Fruit fly (Drosophila melanogaster) whole organism, embryonic: ENCODE results near the gene Dredd.

ENCODE experiments used
- B-H1 ChIP-seq: fragments of 200-800 bp; sonication (Bioruptor generic); IDR thresholded peaks from 3 replicates; pipeline ENCODE4 v1.3.6; 2022; ENCODE audit warnings: missing biosample characterization, missing genetic modification characterization
- BtbVII ChIP-seq: fragments of 200-800 bp; sonication (Bioruptor generic); optimal IDR thresholded peaks from 3 replicates; lab custom pipeline; 2017; ENCODE audit warnings: missing biosample characterization, mild to moderate bottlenecking, missing genetic modification characterization
- CG10209 ChIP-seq: fragments of 200-800 bp; sonication (Bioruptor generic); optimal IDR thresholded peaks from 3 replicates; lab custom pipeline; 2017; ENCODE audit warnings: missing biosample characterization, mild to moderate bottlenecking, missing genetic modification characterization, missing genetic modification reagents
- CG10321 ChIP-seq: fragments of 200-800 bp; sonication (Bioruptor generic); IDR thresholded peaks from 2 replicates; pipeline ENCODE4 v1.3.6; 2022; ENCODE audit warnings: missing biosample characterization, missing genetic modification characterization
- CG10462 ChIP-seq: fragments of 200-800 bp; sonication (Bioruptor generic); optimal IDR thresholded peaks from 2 replicates; lab custom pipeline; 2016; ENCODE audit warnings: missing biosample characterization, missing genetic modification characterization
- CG10979 ChIP-seq: fragments of 200-800 bp; sonication (Bioruptor generic); optimal IDR thresholded peaks from 2 replicates; lab custom pipeline; 2018; ENCODE audit warnings: missing biosample characterization, mild to moderate bottlenecking, missing genetic modification characterization, moderate library complexity
- CG11504 ChIP-seq: fragments of 200-800 bp; sonication (Bioruptor generic); optimal IDR thresholded peaks from 3 replicates; lab custom pipeline; 2019; ENCODE audit warnings: missing biosample characterization, mild to moderate bottlenecking, missing genetic modification characterization, moderate library complexity
- CG11696 ChIP-seq: fragments of 200-800 bp; sonication (Bioruptor generic); IDR thresholded peaks from 2 replicates; pipeline ENCODE4 v1.3.6; 2022; ENCODE audit warnings: missing biosample characterization, missing genetic modification characterization
- CG14050 ChIP-seq: fragments of 200-800 bp; sonication (Bioruptor generic); IDR thresholded peaks from 3 replicates; pipeline ENCODE4 v1.3.6; 2022; ENCODE audit warnings: missing biosample characterization, missing genetic modification characterization
- CG15479 ChIP-seq: fragments of 200-800 bp; sonication (Bioruptor generic); optimal IDR thresholded peaks from 3 replicates; lab custom pipeline; 2019; ENCODE audit warnings: missing biosample characterization, mild to moderate bottlenecking, missing genetic modification characterization, moderate library complexity
- CG16779 ChIP-seq: fragments of 200-800 bp; sonication (Bioruptor generic); IDR thresholded peaks from 2 replicates; pipeline ENCODE4 v1.3.6; 2022; ENCODE audit warnings: missing biosample characterization, missing genetic modification characterization
- CG17328 ChIP-seq: fragments of 200-800 bp; sonication (Bioruptor generic); IDR thresholded peaks from 2 replicates; pipeline ENCODE4 v1.3.6; 2022; ENCODE audit warnings: missing biosample characterization, missing genetic modification characterization
- CG17912 ChIP-seq: fragments of 200-800 bp; sonication (Bioruptor generic); optimal IDR thresholded peaks from 2 replicates; lab custom pipeline; 2018; ENCODE audit warnings: missing biosample characterization, mild to moderate bottlenecking, missing genetic modification characterization
- CG2678 ChIP-seq: fragments of 200-800 bp; sonication (Bioruptor generic); optimal IDR thresholded peaks from 3 replicates; lab custom pipeline; 2019; ENCODE audit warnings: missing biosample characterization, mild to moderate bottlenecking, missing genetic modification characterization, moderate library complexity
- CG30403 ChIP-seq: fragments of 200-800 bp; sonication (Bioruptor generic); optimal IDR thresholded peaks from 3 replicates; lab custom pipeline; 2016; ENCODE audit warnings: missing biosample characterization, missing genetic modification characterization
- CG32772 ChIP-seq: fragments of 200-800 bp; sonication (Bioruptor generic); IDR thresholded peaks from 2 replicates; pipeline ENCODE4 v1.3.6; 2022; ENCODE audit warnings: missing biosample characterization, missing genetic modification characterization
- CG43689 ChIP-seq: fragments of 200-800 bp; sonication (Bioruptor generic); IDR thresholded peaks from 2 replicates; pipeline ENCODE4 v1.3.6; 2022; ENCODE audit warnings: missing biosample characterization, missing genetic modification characterization
- CG5953 ChIP-seq: fragments of 200-800 bp; sonication (Bioruptor generic); IDR thresholded peaks from 2 replicates; pipeline ENCODE4 v1.3.6; 2022; ENCODE audit warnings: missing biosample characterization, missing genetic modification characterization
- CG8290 ChIP-seq, 3 experiments: fragments of 200-800 bp; sonication (Bioruptor generic); optimal IDR thresholded peaks; 2 replicates each; lab custom pipeline; 2016 to 2019; ENCODE audit warnings: missing biosample characterization in 3 of 3, missing genetic modification characterization in 3 of 3, mild to moderate bottlenecking in 2 of 3, moderate library complexity in 1 of 3
- CG8388 ChIP-seq: fragments of 200-800 bp; sonication (Bioruptor generic); optimal IDR thresholded peaks from 2 replicates; lab custom pipeline; 2019; ENCODE audit warnings: missing biosample characterization, mild to moderate bottlenecking, missing genetic modification characterization, moderate library complexity
- CG9817 ChIP-seq: fragments of 200-800 bp; sonication (Bioruptor generic); optimal IDR thresholded peaks from 2 replicates; lab custom pipeline; 2018; ENCODE audit warnings: missing biosample characterization, mild to moderate bottlenecking, missing genetic modification characterization, moderate library complexity
- D ChIP-seq, 2 experiments: fragments of 200-800 bp in 1 of 2; fragments of >200 bp in 1 of 2; sonication (Bioruptor generic) in 1 of 2; optimal IDR thresholded peaks; 2 replicates in 1 of 2; 3 replicates in 1 of 2; lab custom pipeline; 2017; ENCODE audit warnings: mild to moderate bottlenecking in 1 of 2, missing biosample characterization in 1 of 2, missing genetic modification characterization in 1 of 2, missing genetic modification reagents in 1 of 2
- E2f2 ChIP-seq: fragments of 200-800 bp; sonication (Bioruptor generic); IDR thresholded peaks from 2 replicates; pipeline ENCODE4 v1.3.6; 2022; ENCODE audit warnings: missing biosample characterization, missing genetic modification characterization
- Mrtf ChIP-seq: fragments of 200-800 bp; sonication (Bioruptor generic); IDR thresholded peaks from 3 replicates; pipeline ENCODE4 v1.3.6; 2022; ENCODE audit warnings: missing biosample characterization, missing genetic modification characterization
- Nf-YA ChIP-seq: fragments of 200-800 bp; sonication (Bioruptor generic); IDR thresholded peaks from 2 replicates; pipeline ENCODE4 v1.3.6; 2022; ENCODE audit warnings: missing biosample characterization, missing genetic modification characterization
- YL-1 ChIP-seq: fragments of 200-800 bp; sonication (Bioruptor generic); optimal IDR thresholded peaks from 3 replicates; lab custom pipeline; 2017; ENCODE audit warnings: missing biosample characterization, mild to moderate bottlenecking, missing genetic modification characterization
- bigmax ChIP-seq: fragments of 200-800 bp; sonication (Bioruptor generic); optimal IDR thresholded peaks from 2 replicates; lab custom pipeline; 2018; ENCODE audit warnings: missing biosample characterization, mild to moderate bottlenecking, missing genetic modification characterization
- bsh ChIP-seq, 2 experiments: fragments of 200-800 bp; sonication (Bioruptor generic); optimal IDR thresholded peaks; 2 replicates each; lab custom pipeline; 2017 to 2018; ENCODE audit warnings: mild to moderate bottlenecking in 2 of 2, missing biosample characterization in 2 of 2, missing genetic modification characterization in 2 of 2, moderate library complexity in 1 of 2
- cas ChIP-seq: fragments of 200-800 bp; sonication (Bioruptor generic); IDR thresholded peaks from 2 replicates; pipeline ENCODE4 v1.3.6; 2022; ENCODE audit warnings: missing biosample characterization, missing genetic modification characterization
- ci ChIP-seq: fragments of 200-800 bp; sonication (Bioruptor generic); IDR thresholded peaks from 3 replicates; pipeline ENCODE4 v1.3.6; 2022; ENCODE audit warnings: missing biosample characterization, missing genetic modification characterization
- da ChIP-seq: fragments of 200-800 bp; sonication (Bioruptor generic); optimal IDR thresholded peaks from 2 replicates; lab custom pipeline; 2016; ENCODE audit warnings: missing biosample characterization, missing genetic modification characterization
- dmrt11E ChIP-seq: fragments of 200-800 bp; sonication (Bioruptor generic); optimal IDR thresholded peaks from 3 replicates; lab custom pipeline; 2018; ENCODE audit warnings: missing biosample characterization, mild to moderate bottlenecking, missing genetic modification characterization, moderate library complexity
- dmrt99B ChIP-seq: fragments of 200-800 bp; sonication (Bioruptor generic); optimal IDR thresholded peaks from 2 replicates; lab custom pipeline; 2018; ENCODE audit warnings: missing biosample characterization, mild to moderate bottlenecking, missing genetic modification characterization, moderate library complexity
- fd3F ChIP-seq: fragments of 200-800 bp; sonication (Bioruptor generic); optimal IDR thresholded peaks from 2 replicates; lab custom pipeline; 2018; ENCODE audit warnings: missing biosample characterization, mild to moderate bottlenecking, missing genetic modification characterization, moderate library complexity
- gcm ChIP-seq: fragments of 200-800 bp; sonication (Bioruptor generic); optimal IDR thresholded peaks from 2 replicates; lab custom pipeline; 2019; ENCODE audit warnings: missing biosample characterization, mild to moderate bottlenecking, missing genetic modification characterization, moderate library complexity
- gem ChIP-seq: fragments of 200-800 bp; sonication (Bioruptor generic); optimal IDR thresholded peaks from 2 replicates; lab custom pipeline; 2019; ENCODE audit warnings: missing biosample characterization, mild to moderate bottlenecking, missing genetic modification characterization, moderate library complexity
- gro ChIP-seq: fragments of 200-800 bp; sonication (Bioruptor generic); optimal IDR thresholded peaks from 2 replicates; lab custom pipeline; 2016; ENCODE audit warnings: missing biosample characterization, missing genetic modification characterization
- insv ChIP-seq, 2 experiments: fragments of 200-800 bp; sonication (Bioruptor generic); optimal IDR thresholded peaks; 3 replicates each; lab custom pipeline; 2016 to 2018; ENCODE audit warnings: missing biosample characterization in 2 of 2, missing genetic modification characterization in 2 of 2
- knrl ChIP-seq: fragments of 200-800 bp; sonication (Bioruptor generic); IDR thresholded peaks from 3 replicates; pipeline ENCODE4 v1.3.6; 2022; ENCODE audit warnings: missing biosample characterization, missing genetic modification characterization; ENCODE audit not compliant: partially characterized antibody
- nerfin-2 ChIP-seq: fragments of 200-800 bp; sonication (Bioruptor generic); IDR thresholded peaks from 2 replicates; pipeline ENCODE4 v1.3.6; 2022; ENCODE audit warnings: missing biosample characterization, missing genetic modification characterization; ENCODE audit not compliant: partially characterized antibody
- onecut ChIP-seq: fragments of 200-800 bp; sonication (Bioruptor generic); IDR thresholded peaks from 2 replicates; pipeline ENCODE4 v1.3.6; 2022; ENCODE audit warnings: missing biosample characterization, missing genetic modification characterization
- org-1 ChIP-seq: fragments of 200-800 bp; sonication (Bioruptor generic); optimal IDR thresholded peaks from 2 replicates; lab custom pipeline; 2017; ENCODE audit warnings: missing biosample characterization, missing genetic modification characterization
- psq ChIP-seq: fragments of 200-800 bp; sonication (Bioruptor generic); optimal IDR thresholded peaks from 2 replicates; lab custom pipeline; 2017; ENCODE audit warnings: missing biosample characterization, missing genetic modification characterization
- rib ChIP-seq: fragments of 200-800 bp; sonication (Bioruptor generic); IDR thresholded peaks from 2 replicates; pipeline ENCODE4 v1.3.6; 2022; ENCODE audit warnings: missing biosample characterization, missing genetic modification characterization
- shn ChIP-seq: fragments of 200-800 bp; sonication (Bioruptor generic); optimal IDR thresholded peaks from 3 replicates; lab custom pipeline; 2016; ENCODE audit warnings: missing biosample characterization, missing genetic modification characterization
- sima ChIP-seq: fragments of 200-800 bp; sonication (Bioruptor generic); optimal IDR thresholded peaks from 2 replicates; lab custom pipeline; 2016; ENCODE audit warnings: missing biosample characterization, missing genetic modification characterization
- slbo ChIP-seq: fragments of 200-800 bp; sonication (Bioruptor generic); IDR thresholded peaks from 2 replicates; pipeline ENCODE4 v1.3.6; 2022; ENCODE audit warnings: missing biosample characterization, missing genetic modification characterization
- stwl ChIP-seq: fragments of 200-800 bp; sonication (Bioruptor generic); optimal IDR thresholded peaks from 3 replicates; lab custom pipeline; 2018; ENCODE audit warnings: missing biosample characterization, mild to moderate bottlenecking, missing genetic modification characterization, moderate library complexity
- tap ChIP-seq: fragments of 200-800 bp; optimal IDR thresholded peaks from 3 replicates; lab custom pipeline; 2019; ENCODE audit warnings: missing biosample characterization, mild to moderate bottlenecking, missing genetic modification characterization, moderate library complexity
- twi ChIP-seq: fragments of 200-800 bp; optimal IDR thresholded peaks from 2 replicates; lab custom pipeline; 2019; ENCODE audit warnings: missing biosample characterization, mild to moderate bottlenecking, missing genetic modification characterization, moderate library complexity

Gene Dredd

DNA sequence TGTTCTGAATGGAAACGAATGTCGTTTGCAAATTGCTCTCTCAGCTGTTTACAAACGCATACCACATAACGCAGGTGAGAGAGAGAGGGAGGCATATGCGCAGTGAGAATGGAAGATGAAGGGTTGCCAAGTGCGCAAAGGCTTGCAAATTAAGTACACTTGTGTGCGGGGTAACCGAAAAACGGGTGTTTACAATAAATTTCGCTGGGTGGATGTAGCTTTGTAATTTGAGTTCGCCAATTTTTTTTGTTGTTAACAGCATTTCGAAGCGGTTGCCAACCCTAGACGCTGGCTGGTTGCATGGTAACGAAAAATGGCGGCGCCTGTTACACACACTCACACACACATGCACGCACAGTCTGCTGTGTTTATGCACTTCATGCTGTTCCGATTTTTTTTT is 19.6 kb upstream of the Dredd start (continued):
- TF ChIP-seq da (GFP tag; lab: Kevin White, UChicago) (peak; percentile 87), shn (GFP tag; lab: Kevin White, UChicago) (peak; percentile 95), CG10462 (GFP tag; lab: Kevin White, UChicago) (peak; percentile 89), CG9817 (peak; percentile 95), CG30403 (GFP tag; lab: Kevin White, UChicago) (peak; percentile 92), fd3F (GFP tag; lab: Kevin White, UChicago) (peak; percentile 91), dmrt11E (tag; lab: Kevin White, UChicago) (peak; percentile 87), twi (peak; percentile 81), CG17328 (GFP tag; lab: Robert Waterston, UW) (peak; percentile 97), CG16779 (GFP tag; lab: Robert Waterston, UW) (peak; percentile 94), YL-1 (peak; percentile 89), rib (peak; percentile 96), knrl (GFP tag; lab: Robert Waterston, UW) (peak; percentile 21; the same call in 1 of the 3 replicates), CG10321 (GFP tag; lab: Robert Waterston, UW) (peak; percentile 70), tap (tag; lab: Kevin White, UChicago) (peak; percentile 96), dmrt99B (tag; lab: Kevin White, UChicago) (peak; percentile 96), CG11504 (tag; lab: Kevin White, UChicago) (peak; percentile 95), cas (peak; percentile 89), bigmax (GFP tag; lab: Kevin White, UChicago) (peak; percentile 57), B-H1 (peak; percentile 95), E2f2 (GFP tag; lab: Robert Waterston, UW) (peak; percentile 82), gro (GFP tag; lab: Kevin White, UChicago) (peak; percentile 88), BtbVII (GFP tag; lab: Kevin White, UChicago) (peak; percentile 92), slbo (GFP tag; lab: Robert Waterston, UW) (peak; percentile 96), ci (peak; percentile 99), CG2678 (tag; lab: Kevin White, UChicago) (peak; percentile 96), CG17912 (GFP tag; lab: Kevin White, UChicago) (peak; percentile 91), CG14050 (GFP tag; lab: Robert Waterston, UW) (peak; percentile 94), gem (peak; percentile 95), CG32772 (GFP tag; lab: Robert Waterston, UW) (peak; percentile 96), onecut (GFP tag; lab: Robert Waterston, UW) (peak; percentile 95), nerfin-2 (GFP tag; lab: Robert Waterston, UW) (no peak), gcm (GFP tag; lab: Kevin White, UChicago) (peak; percentile 92), CG43689 (GFP tag; lab: Robert Waterston, UW) (peak; percentile 85), CG8388 (peak; percentile 92), CG11696 (GFP tag; lab: Robert Waterston, UW) (peak; percentile 88), CG10209 (GFP tag; lab: Kevin White, UChicago) (peak; percentile 94), CG10979 (tag; lab: Kevin White, UChicago) (peak; percentile 92), psq (GFP tag; lab: Kevin White, UChicago) (peak; percentile 59), CG15479 (peak; percentile 63), CG8290 (GFP tag; optimal IDR thresholded peaks at IDR 0.05; lab: Kevin White, UChicago) (peak; percentile 90), CG8290 (tag; optimal IDR thresholded peaks at IDR 0.05; lab: Kevin White, UChicago) (peak; percentile 87 to 99), Mrtf (GFP tag; lab: Robert Waterston, UW) (peak; percentile 96), bsh (GFP tag; optimal IDR thresholded peaks at IDR 0.05; lab: Kevin White, UChicago) (peak; percentile 91 to 97), CG5953 (GFP tag; lab: Robert Waterston, UW) (peak; percentile 97), stwl (peak; percentile 30), Nf-YA (GFP tag; lab: Robert Waterston, UW) (peak; percentile 92), org-1 (GFP tag; lab: Kevin White, UChicago) (peak; percentile 94), D (optimal IDR thresholded peaks at IDR 0.05; lab: Kevin White, UChicago) (no peak), D (GFP tag; optimal IDR thresholded peaks at IDR 0.05; lab: Kevin White, UChicago) (peak; percentile 94), sima (GFP tag; lab: Kevin White, UChicago) (peak; percentile 60), insv (GFP tag; optimal IDR thresholded peaks at IDR 0.05; lab: Kevin White, UChicago) (peak; percentile 26 to 74)
